Fruit fly (Drosophila melanogaster): ENCODE data around the gene CG12105.

CG12105 gene

DNA sequence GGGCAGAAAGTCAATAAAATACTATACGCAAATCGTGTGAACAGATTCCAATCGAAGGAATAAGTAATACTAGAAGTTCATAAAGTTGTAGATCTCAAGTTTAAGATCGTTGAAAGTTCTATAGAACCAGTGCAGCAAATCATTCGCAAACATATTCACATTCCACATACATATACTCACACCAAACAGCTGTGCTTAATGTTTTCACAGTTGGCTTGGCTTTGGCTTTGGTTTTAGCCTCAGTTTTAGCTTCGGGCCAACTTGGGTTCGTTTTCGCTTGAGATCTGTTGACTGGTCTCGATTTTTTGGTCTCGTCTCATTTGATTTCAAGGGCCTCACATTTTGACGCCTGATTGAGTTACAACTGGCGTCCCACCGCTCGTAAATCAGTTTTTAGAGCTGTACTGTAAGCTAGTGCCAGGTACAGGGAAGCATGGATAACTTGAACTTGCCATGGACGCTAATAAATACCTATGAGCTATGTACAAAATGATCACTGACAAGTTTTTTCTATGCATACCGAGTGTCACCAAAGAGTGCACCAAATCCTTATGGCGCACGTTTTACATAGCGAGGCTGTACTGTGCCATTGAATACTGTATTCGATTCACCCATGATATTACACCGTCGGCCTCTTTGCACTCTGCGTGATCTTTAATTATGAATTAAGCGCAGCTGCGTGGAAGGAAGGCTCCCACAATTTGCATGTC is 28.3 kb downstream of the CG12105 start (continued):
- peak; percentile 91 for TF ChIP-seq Hr39 (GFP tag; optimal IDR thresholded peaks at IDR 0.05)
- TF ChIP-seq CG8632 (GFP tag; optimal IDR thresholded peaks at IDR 0.05), result peak; percentile 85
- TF ChIP-seq lz (GFP tag; optimal IDR thresholded peaks at IDR 0.05), result peak; percentile 85
- peak; percentile 79 for TF ChIP-seq spab (GFP tag; optimal IDR thresholded peaks at IDR 0.05)
- TF ChIP-seq Gug (GFP tag; IDR thresholded peaks at IDR 0.05), result peak; percentile 40; the same call in 1 of the 2 replicates
- no peak for TF ChIP-seq fd85E (GFP tag; optimal IDR thresholded peaks at IDR 0.05)
- TF ChIP-seq CG6792 (GFP tag; optimal IDR thresholded peaks at IDR 0.05), result peak; percentile 83
- peak; percentile 75 for TF ChIP-seq CG32006 (GFP tag; optimal IDR thresholded peaks at IDR 0.05)
- TF ChIP-seq CG7368 (GFP tag; optimal IDR thresholded peaks at IDR 0.05), result peak; percentile 85
- TF ChIP-seq Smox (GFP tag; optimal IDR thresholded peaks at IDR 0.05), result peak; percentile 76
- peak; percentile 36 for TF ChIP-seq CG4318 (GFP tag; optimal IDR thresholded peaks at IDR 0.05)
- peak; percentile 22 for TF ChIP-seq Lpt (GFP tag; optimal IDR thresholded peaks at IDR 0.05)
- TF ChIP-seq acj6 (GFP tag; optimal IDR thresholded peaks at IDR 0.05), result peak; percentile 86
- TF ChIP-seq cyc (GFP tag; optimal IDR thresholded peaks at IDR 0.05), result peak; percentile 86
- peak; percentile 81 for TF ChIP-seq dsx (GFP tag; optimal IDR thresholded peaks at IDR 0.05; ENCODE audit: poor library complexity, severe bottlenecking)
- peak; percentile 89 for TF ChIP-seq CG11902 (GFP tag; optimal IDR thresholded peaks at IDR 0.05)
- peak; percentile 79 for TF ChIP-seq net (GFP tag; optimal IDR thresholded peaks at IDR 0.05)
- TF ChIP-seq CG11294 (GFP tag; IDR thresholded peaks at IDR 0.05), result 0 out of 2 replicates have a peak, but pooled peaks have one; percentile 39
- TF ChIP-seq CG6808 (GFP tag; optimal IDR thresholded peaks at IDR 0.05), result peak; percentile 83
- TF ChIP-seq CG9139 (GFP tag; optimal IDR thresholded peaks at IDR 0.05), result peak; percentile 79
- TF ChIP-seq OdsH (GFP tag; optimal IDR thresholded peaks at IDR 0.05), result peak; percentile 87
- TF ChIP-seq Sox102F (GFP tag; optimal IDR thresholded peaks at IDR 0.05), result peak; percentile 82
- peak; percentile 66 for TF ChIP-seq CG11762 (GFP tag; optimal IDR thresholded peaks at IDR 0.05; ENCODE audit: insufficient read depth)
- TF ChIP-seq fd59A (GFP tag; optimal IDR thresholded peaks at IDR 0.05), result peak; percentile 81
- TF ChIP-seq Eip78C (GFP tag), result peak; percentile 93
- peak; percentile 55; the same call in 2 of the 3 replicates for TF ChIP-seq CG8119 (GFP tag; IDR thresholded peaks at IDR 0.05)
- TF ChIP-seq CG10669 (GFP tag; optimal IDR thresholded peaks at IDR 0.05), result peak; percentile 85
- TF ChIP-seq Ets21C (GFP tag; optimal IDR thresholded peaks at IDR 0.05), result peak; percentile 81
- TF ChIP-seq Ets96B (tag; optimal IDR thresholded peaks at IDR 0.05), result peak; percentile 82
- TF ChIP-seq Hr4 (GFP tag; optimal IDR thresholded peaks at IDR 0.05), result peak; percentile 80

DNA sequence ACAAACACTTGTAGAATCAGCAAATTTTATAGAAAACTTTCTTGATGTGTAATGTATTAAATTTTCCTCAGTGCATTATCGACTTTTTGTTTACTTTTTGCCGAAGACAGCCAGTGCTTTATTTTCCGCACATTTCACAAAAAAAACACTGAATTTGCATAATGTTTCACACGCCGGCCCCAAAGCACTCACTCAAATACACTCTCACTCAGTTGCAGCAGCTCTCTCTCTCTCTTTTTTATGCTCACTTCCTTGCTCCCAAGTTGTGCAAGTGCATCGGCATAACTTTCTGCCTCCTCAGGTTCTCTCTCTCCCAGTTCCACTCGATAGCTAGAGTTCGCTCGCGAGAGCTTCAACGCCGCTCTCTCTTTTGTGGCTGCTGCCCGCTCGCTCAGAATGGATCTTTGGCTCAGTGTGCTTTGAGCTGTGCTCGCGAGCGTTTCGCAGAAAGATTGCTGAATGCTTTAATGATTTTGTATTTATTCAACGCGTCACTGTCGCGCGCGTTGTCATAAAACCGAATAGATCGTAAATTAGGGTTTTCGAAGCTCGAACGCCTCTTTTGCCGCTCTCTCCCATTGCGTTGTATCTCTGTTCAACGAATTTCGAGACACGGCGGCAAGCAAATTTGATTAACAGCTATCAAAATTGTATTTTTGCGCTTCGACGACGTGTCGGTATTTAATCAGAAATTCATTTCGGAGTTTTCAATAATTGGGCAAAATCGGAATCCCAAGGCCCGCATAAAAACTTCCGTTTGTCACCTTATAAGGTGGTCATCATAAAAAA is 29.1 kb downstream of the CG12105 start:
- TF ChIP-seq CG34406 (GFP tag; optimal IDR thresholded peaks at IDR 0.05) (no peak), Hr39 (GFP tag; optimal IDR thresholded peaks at IDR 0.05) (no peak), eg (GFP tag; IDR thresholded peaks at IDR 0.05) (peak; percentile 87), CG8632 (GFP tag; optimal IDR thresholded peaks at IDR 0.05) (no peak), CG8119 (GFP tag; IDR thresholded peaks at IDR 0.05) (peak; percentile 80), CG10669 (GFP tag; optimal IDR thresholded peaks at IDR 0.05) (peak; percentile 54), OdsH (GFP tag; optimal IDR thresholded peaks at IDR 0.05) (no peak), CG10631 (GFP tag; optimal IDR thresholded peaks at IDR 0.05) (no peak), Blimp-1 (GFP tag; optimal IDR thresholded peaks at IDR 0.05) (no peak), CG9139 (GFP tag; optimal IDR thresholded peaks at IDR 0.05) (peak; percentile 66), Eip78C (GFP tag) (peak; percentile 74), CG16779 (tag; optimal IDR thresholded peaks at IDR 0.05) (peak; percentile 77), Hr4 (GFP tag; optimal IDR thresholded peaks at IDR 0.05) (no peak), cyc (GFP tag; optimal IDR thresholded peaks at IDR 0.05) (no peak), CG6276 (GFP tag; optimal IDR thresholded peaks at IDR 0.05) (peak; percentile 90), CG6792 (GFP tag; optimal IDR thresholded peaks at IDR 0.05) (no peak), dsx (GFP tag; optimal IDR thresholded peaks at IDR 0.05; ENCODE audit: poor library complexity, severe bottlenecking) (peak; percentile 66), Sox102F (GFP tag; optimal IDR thresholded peaks at IDR 0.05) (peak; percentile 52), Sox15 (GFP tag; optimal IDR thresholded peaks at IDR 0.05) (no peak), Smox (GFP tag; optimal IDR thresholded peaks at IDR 0.05) (no peak), Gug (GFP tag; IDR thresholded peaks at IDR 0.05) (peak; percentile 38; the same call in 1 of the 2 replicates), fd85E (GFP tag; optimal IDR thresholded peaks at IDR 0.05) (peak; percentile 65), fd59A (GFP tag; optimal IDR thresholded peaks at IDR 0.05) (no peak), esn (GFP tag; optimal IDR thresholded peaks at IDR 0.05) (peak; percentile 8), fkh (GFP tag; optimal IDR thresholded peaks at IDR 0.05) (peak; percentile 73), CG32006 (GFP tag; optimal IDR thresholded peaks at IDR 0.05) (no peak), CG11762 (GFP tag; optimal IDR thresholded peaks at IDR 0.05; ENCODE audit: insufficient read depth) (peak; percentile 48), Hr38 (GFP tag; optimal IDR thresholded peaks at IDR 0.05) (no peak), CG11902 (GFP tag; optimal IDR thresholded peaks at IDR 0.05) (no peak), spab (GFP tag; optimal IDR thresholded peaks at IDR 0.05) (peak; percentile 47), CG8319 (GFP tag; optimal IDR thresholded peaks at IDR 0.05) (no peak), topi (GFP tag; optimal IDR thresholded peaks at IDR 0.05) (peak; percentile 16), achi (GFP tag; optimal IDR thresholded peaks at IDR 0.05) (no peak), acj6 (GFP tag; optimal IDR thresholded peaks at IDR 0.05) (no peak)

Measured in whole organism, prepupa.